Fruit fly (Drosophila melanogaster): ENCODE results near the gene PIG-U.

PIG-U gene

DNA sequence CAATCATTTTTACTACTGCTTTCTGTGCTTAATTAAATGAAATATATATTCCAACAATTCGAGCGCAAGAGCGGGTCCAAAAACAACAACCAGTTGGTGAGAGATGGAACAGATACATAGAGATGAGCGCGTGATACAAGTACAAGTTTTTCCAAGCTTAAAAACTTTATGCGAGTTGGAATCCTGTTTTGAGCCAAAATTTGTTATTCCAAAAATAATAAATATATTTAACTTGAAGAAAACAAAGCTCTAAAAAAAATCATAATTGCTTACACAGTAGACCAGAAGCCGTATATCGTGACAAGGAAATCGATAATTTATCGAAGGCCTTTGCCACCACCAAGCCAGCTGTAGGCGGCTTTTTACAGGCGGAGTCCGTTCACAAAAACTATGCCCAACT, at the start of gene PIG-U, which contains the start of gene CG13097:
PIG-U (plus strand) TSS at position 349 of the 400 bp plus-strand sequence.
CG13097 (minus strand) TSS at position 121 of the 400 bp plus-strand sequence.
- peak; percentile 88 for TF ChIP-seq Crg-1 (GFP tag; optimal IDR thresholded peaks at IDR 0.05)
- peak; percentile 74 for TF ChIP-seq ovo (GFP tag; optimal IDR thresholded peaks at IDR 0.05)
- peak; percentile 93 for TF ChIP-seq toe (GFP tag; optimal IDR thresholded peaks at IDR 0.05)
- TF ChIP-seq pad (GFP tag; optimal IDR thresholded peaks at IDR 0.05), result peak; percentile 66
- TF ChIP-seq CG12768 (GFP tag; optimal IDR thresholded peaks at IDR 0.05), result peak; percentile 83
- no peak for TF ChIP-seq kay (GFP tag; ENCODE audit: borderline replicate concordance)
- TF ChIP-seq Hr96 (GFP tag; optimal IDR thresholded peaks at IDR 0.05), result peak; percentile 87
- TF ChIP-seq Clk (GFP tag; optimal IDR thresholded peaks at IDR 0.05), result peak; percentile 62
- TF ChIP-seq bab1 (GFP tag; optimal IDR thresholded peaks at IDR 0.05), result peak; percentile 87
- TF ChIP-seq CG7045 (GFP tag; optimal IDR thresholded peaks at IDR 0.05), result peak; percentile 71
- peak; percentile 66 for TF ChIP-seq CG33017 (tag; optimal IDR thresholded peaks at IDR 0.05)
- TF ChIP-seq CG7101 (tag; optimal IDR thresholded peaks at IDR 0.05), result peak; percentile 85
- peak; percentile 95 for TF ChIP-seq Mnt (GFP tag; optimal IDR thresholded peaks at IDR 0.05)
- peak; percentile 46 for TF ChIP-seq cic (GFP tag; optimal IDR thresholded peaks at IDR 0.05)
- peak; percentile 68 for TF ChIP-seq tj (GFP tag; optimal IDR thresholded peaks at IDR 0.05)
- peak; percentile 81 for TF ChIP-seq CG14711 (tag; optimal IDR thresholded peaks at IDR 0.05)
- TF ChIP-seq cnc (optimal IDR thresholded peaks at IDR 0.05), result no peak
- TF ChIP-seq CG5204 (GFP tag; optimal IDR thresholded peaks at IDR 0.05), result no peak
- peak; percentile 91 for TF ChIP-seq CG1620 (GFP tag; optimal IDR thresholded peaks at IDR 0.05)
- peak; percentile 79 for TF ChIP-seq CG11617 (GFP tag; optimal IDR thresholded peaks at IDR 0.05)

DNA sequence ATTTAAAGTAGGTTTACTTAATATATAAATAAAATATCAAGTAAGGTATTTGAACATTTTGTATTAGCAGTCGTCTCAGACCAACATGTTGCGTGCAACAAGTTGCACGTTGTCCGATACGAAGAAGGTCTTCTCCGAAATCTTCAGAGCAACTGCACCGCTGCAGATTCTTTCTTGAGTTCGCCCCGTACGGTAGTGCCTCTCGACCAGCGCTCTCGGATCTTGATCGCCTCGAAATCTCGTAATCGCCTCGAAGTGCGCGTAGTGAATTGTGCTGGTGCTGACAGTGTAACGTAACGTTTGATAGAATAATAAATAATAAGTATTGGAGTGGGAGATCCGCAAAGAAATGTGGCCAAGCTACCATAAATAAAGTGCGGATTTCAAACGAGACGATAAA, 48.3 kb upstream of the PIG-U start, which contains the start of gene dachs:
dachs (plus strand) TSS at position 175 of the 400 bp plus-strand sequence.
- TF ChIP-seq pad (GFP tag; optimal IDR thresholded peaks at IDR 0.05) (no peak), CG7101 (tag; optimal IDR thresholded peaks at IDR 0.05) (no peak), ovo (GFP tag; optimal IDR thresholded peaks at IDR 0.05) (no peak), cic (GFP tag; optimal IDR thresholded peaks at IDR 0.05) (no peak), CG5204 (GFP tag; optimal IDR thresholded peaks at IDR 0.05) (no peak), Crg-1 (GFP tag; optimal IDR thresholded peaks at IDR 0.05) (no peak), CG7045 (GFP tag; optimal IDR thresholded peaks at IDR 0.05) (no peak), CG1620 (GFP tag; optimal IDR thresholded peaks at IDR 0.05) (no peak), bab1 (GFP tag; optimal IDR thresholded peaks at IDR 0.05) (no peak), CG12768 (GFP tag; optimal IDR thresholded peaks at IDR 0.05) (no peak)

DNA sequence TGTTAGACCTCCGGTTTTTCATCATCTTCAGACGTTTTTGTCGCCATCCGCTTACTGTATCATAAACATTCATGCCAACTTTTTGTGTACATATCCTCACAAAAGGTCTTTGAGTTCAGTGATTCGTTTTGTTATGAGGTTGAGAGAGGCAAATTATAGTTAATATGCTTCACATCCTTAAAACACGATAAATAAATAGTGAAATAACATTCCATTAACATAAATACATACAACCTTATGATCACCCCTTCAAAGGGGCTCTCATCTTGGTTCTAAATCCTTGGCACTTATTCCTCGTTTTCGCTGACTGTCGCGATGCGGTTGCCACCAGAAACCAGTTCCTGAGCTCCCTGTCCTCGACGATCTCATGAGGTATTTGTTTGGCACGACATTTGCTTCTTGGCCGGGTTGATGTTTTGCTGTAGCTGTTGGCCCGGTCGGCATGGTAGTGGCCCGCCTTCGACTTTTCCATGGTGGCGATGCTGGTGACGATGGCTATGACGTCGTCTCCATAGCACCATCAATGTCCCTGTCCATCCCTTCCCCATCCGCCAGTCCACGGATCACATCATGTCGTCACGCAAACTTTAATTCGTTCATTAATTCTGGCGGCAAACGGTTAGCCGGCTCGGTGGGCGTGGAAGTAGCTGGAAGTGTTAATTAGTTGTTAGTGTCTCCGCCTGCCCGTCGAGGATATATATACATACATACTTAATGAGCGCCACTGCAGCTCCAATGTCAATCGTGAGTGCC, 45.8 kb upstream of the PIG-U start:
- no peak for TF ChIP-seq tj (GFP tag; optimal IDR thresholded peaks at IDR 0.05)
- no peak for TF ChIP-seq CG7101 (tag; optimal IDR thresholded peaks at IDR 0.05)
- TF ChIP-seq pad (GFP tag; optimal IDR thresholded peaks at IDR 0.05), result no peak
- no peak for TF ChIP-seq toe (GFP tag; optimal IDR thresholded peaks at IDR 0.05)
- no peak for TF ChIP-seq bab1 (GFP tag; optimal IDR thresholded peaks at IDR 0.05)
- TF ChIP-seq CG14711 (tag; optimal IDR thresholded peaks at IDR 0.05), result no peak
- no peak for TF ChIP-seq Crg-1 (GFP tag; optimal IDR thresholded peaks at IDR 0.05)
- TF ChIP-seq CG12768 (GFP tag; optimal IDR thresholded peaks at IDR 0.05), result no peak
- no peak for TF ChIP-seq Hr96 (GFP tag; optimal IDR thresholded peaks at IDR 0.05)
- TF ChIP-seq CG33017 (tag; optimal IDR thresholded peaks at IDR 0.05), result no peak
- no peak for TF ChIP-seq Mnt (GFP tag; optimal IDR thresholded peaks at IDR 0.05)

- TF ChIP-seq kay (GFP tag; ENCODE audit: borderline replicate concordance), result peak; percentile 20
- TF ChIP-seq cnc (optimal IDR thresholded peaks at IDR 0.05), result no peak
Measured at dm6 chr2L:8471667-8472066, 43.2 kb upstream of the PIG-U start.

- no peak for TF ChIP-seq Mnt (GFP tag; optimal IDR thresholded peaks at IDR 0.05)
Measured at dm6 chr2L:8473448-8473847, 41.4 kb upstream of the PIG-U start.

DNA sequence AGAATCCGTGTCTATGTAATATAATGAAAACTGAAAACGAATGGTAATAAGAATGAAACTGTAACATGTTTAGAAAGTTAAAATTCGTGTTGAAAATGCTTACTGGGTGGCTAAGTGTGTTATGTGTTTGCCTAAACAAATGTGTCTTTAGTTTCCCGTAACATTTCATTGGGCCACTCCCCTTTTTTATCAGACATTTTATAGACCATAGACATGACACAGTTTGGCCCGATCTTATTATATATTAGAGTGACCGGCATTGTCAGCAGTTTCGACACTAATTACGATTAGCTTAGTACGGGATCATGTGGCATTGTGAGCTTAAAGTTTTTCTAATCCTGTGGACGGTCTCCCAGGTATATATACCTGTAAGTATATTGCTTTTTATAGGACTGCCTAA, 37.8 kb upstream of the PIG-U start, which contains the start of gene CheA29a:
CheA29a (plus strand) TSS at position 301 of the 400 bp plus-strand sequence.
- TF ChIP-seq pad (GFP tag; optimal IDR thresholded peaks at IDR 0.05) (no peak), CG7101 (tag; optimal IDR thresholded peaks at IDR 0.05) (no peak), CG1620 (GFP tag; optimal IDR thresholded peaks at IDR 0.05) (no peak), kay (GFP tag; ENCODE audit: borderline replicate concordance) (no peak)

DNA sequence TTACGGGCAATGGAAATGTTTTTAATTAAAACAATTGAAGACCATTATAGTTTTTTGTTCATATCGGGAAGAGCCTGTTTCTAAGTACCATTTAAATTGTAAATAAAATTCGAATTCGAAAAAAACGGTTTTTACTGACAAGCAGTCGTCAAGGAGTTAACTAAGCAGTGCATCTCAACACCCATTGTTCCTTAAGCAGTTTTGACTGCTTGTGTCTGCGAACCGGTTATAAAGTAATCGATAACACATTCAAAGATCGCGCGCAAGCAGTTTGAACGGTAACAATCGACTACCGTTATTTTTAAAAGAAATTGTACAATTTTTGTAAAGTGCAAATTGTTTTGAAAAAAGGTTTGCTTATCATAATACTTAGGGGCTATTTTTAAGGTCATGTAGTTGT, 36.9 kb upstream of the PIG-U start:
- TF ChIP-seq kay (GFP tag; ENCODE audit: borderline replicate concordance) (no peak), CG11617 (GFP tag; optimal IDR thresholded peaks at IDR 0.05) (no peak), Hr96 (GFP tag; optimal IDR thresholded peaks at IDR 0.05) (no peak), pad (GFP tag; optimal IDR thresholded peaks at IDR 0.05) (no peak)

Data from whole organism, adult.